Worm (Caenorhabditis elegans): ENCODE data around the gene F02C12.2.

DNA sequence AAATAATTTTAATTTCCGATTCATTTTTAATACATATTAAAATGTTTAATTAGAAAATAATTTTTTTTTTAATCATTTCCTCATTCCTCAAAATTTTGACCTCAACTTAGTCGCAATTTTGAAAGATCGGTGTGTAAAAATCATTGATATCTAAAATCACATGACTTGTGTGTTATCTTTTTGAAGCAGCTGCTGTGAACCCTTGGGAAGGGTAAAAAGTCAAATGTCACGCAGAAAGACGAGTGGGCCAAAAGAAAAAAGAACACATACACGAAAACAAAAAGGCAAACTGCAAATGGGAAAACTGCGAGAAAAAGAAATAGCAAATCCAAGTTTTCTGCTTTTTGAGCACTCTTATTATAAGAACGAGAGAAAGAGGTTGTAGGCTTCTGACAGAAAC lies 15.8 kb downstream of the F02C12.2 start:
- TF ChIP-seq unc-62 (GFP tag; optimal IDR thresholded peaks at IDR 0.05) (no peak), mab-5 (tag; optimal IDR thresholded peaks at IDR 0.05) (no peak), sem-2 (GFP tag; optimal IDR thresholded peaks at IDR 0.05) (no peak), ces-1 (GFP tag; optimal IDR thresholded peaks at IDR 0.05) (no peak), ceh-83 (GFP tag; optimal IDR thresholded peaks at IDR 0.05) (no peak), elt-3 (tag; optimal IDR thresholded peaks at IDR 0.05) (no peak), nhr-76 (tag; optimal IDR thresholded peaks at IDR 0.05) (no peak), lin-13 (tag; optimal IDR thresholded peaks at IDR 0.05) (no peak), nhr-28 (tag; optimal IDR thresholded peaks at IDR 0.05) (no peak)
